Fruit fly (Drosophila melanogaster) whole organism, embryonic: ENCODE data around the gene CG12608.

ENCODE experiments used
- Aef1 ChIP-seq: fragments of 200-800 bp; sonication (Bioruptor generic); IDR thresholded peaks from 3 replicates; pipeline ENCODE4 v1.3.6; 2022; ENCODE audit warnings: missing biosample characterization, missing genetic modification characterization
- Blimp-1 ChIP-seq: fragments of 200-800 bp; sonication (Bioruptor generic); optimal IDR thresholded peaks from 3 replicates; lab custom pipeline; 2018; ENCODE audit warnings: missing biosample characterization, missing genetic modification characterization, mild to moderate bottlenecking, moderate library complexity, missing genetic modification reagents
- CG11723 ChIP-seq: fragments of 200-800 bp; sonication (Bioruptor generic); optimal IDR thresholded peaks from 2 replicates; lab custom pipeline; 2017; ENCODE audit warnings: missing biosample characterization, mild to moderate bottlenecking, missing genetic modification characterization
- CG17359 ChIP-seq: fragments of 200-800 bp; sonication (Bioruptor generic); optimal IDR thresholded peaks from 3 replicates; lab custom pipeline; 2018; ENCODE audit warnings: missing biosample characterization, mild to moderate bottlenecking, missing genetic modification characterization, moderate library complexity
- CG17385 ChIP-seq: fragments of 200-800 bp; sonication (Bioruptor generic); optimal IDR thresholded peaks from 3 replicates; lab custom pipeline; 2018; ENCODE audit warnings: missing biosample characterization, mild to moderate bottlenecking, missing genetic modification characterization
- CG18011 ChIP-seq: fragments of 200-800 bp; sonication (Bioruptor generic); optimal IDR thresholded peaks from 2 replicates; lab custom pipeline; 2017; ENCODE audit warnings: missing biosample characterization, missing genetic modification characterization, mild to moderate bottlenecking, moderate library complexity, missing genotype
- CG1832 ChIP-seq: fragments of 200-800 bp; sonication (Bioruptor generic); optimal IDR thresholded peaks from 2 replicates; lab custom pipeline; 2017; ENCODE audit warnings: missing biosample characterization, mild to moderate bottlenecking, missing genetic modification characterization, inconsistent platforms
- CG2116 ChIP-seq: fragments of 200-800 bp; sonication (Bioruptor generic); optimal IDR thresholded peaks from 3 replicates; lab custom pipeline; 2018; ENCODE audit warnings: missing biosample characterization, mild to moderate bottlenecking, missing genetic modification characterization
- CG2875 ChIP-seq: fragments of 200-800 bp; sonication (Bioruptor generic); optimal IDR thresholded peaks from 2 replicates; lab custom pipeline; 2017; ENCODE audit warnings: missing biosample characterization, mild to moderate bottlenecking, missing genetic modification characterization, missing genetic modification reagents
- CG32772 ChIP-seq: fragments of 200-800 bp; sonication (Bioruptor generic); IDR thresholded peaks from 2 replicates; pipeline ENCODE4 v1.3.6; 2022; ENCODE audit warnings: missing biosample characterization, missing genetic modification characterization
- CG4707 ChIP-seq: fragments of 200-800 bp; sonication (Bioruptor generic); optimal IDR thresholded peaks from 2 replicates; lab custom pipeline; 2018; ENCODE audit warnings: missing biosample characterization, mild to moderate bottlenecking, missing genetic modification characterization, moderate library complexity
- Camta ChIP-seq: fragments of 200-800 bp; sonication (Bioruptor generic); optimal IDR thresholded peaks from 2 replicates; lab custom pipeline; 2016; ENCODE audit warnings: missing biosample characterization, missing genetic modification characterization
- Dref ChIP-seq: fragments of 200-800 bp; sonication (Bioruptor generic); IDR thresholded peaks from 2 replicates; pipeline ENCODE4 v1.3.6; 2022; ENCODE audit warnings: missing biosample characterization, missing genetic modification characterization
- Drgx ChIP-seq: fragments of 200-800 bp; sonication (Bioruptor generic); IDR thresholded peaks from 2 replicates; pipeline ENCODE4 v1.3.6; 2022; ENCODE audit warnings: missing biosample characterization, missing genetic modification characterization
- Ets65A ChIP-seq: fragments of 200-800 bp; sonication (Bioruptor generic); peaks from one replicate; lab custom pipeline; 2016; ENCODE audit warnings: missing biosample characterization, missing genetic modification characterization
- Ets97D ChIP-seq: fragments of 200-800 bp; sonication (Bioruptor generic); optimal IDR thresholded peaks from 3 replicates; lab custom pipeline; 2016; ENCODE audit warnings: missing biosample characterization, missing genetic modification characterization
- Hmx ChIP-seq: fragments of 200-800 bp; sonication (Bioruptor generic); optimal IDR thresholded peaks from 2 replicates; lab custom pipeline; 2016; ENCODE audit warnings: missing biosample characterization, missing genetic modification characterization
- Med ChIP-seq: fragments of 200-800 bp; sonication (Bioruptor generic); peaks from one replicate; lab custom pipeline; 2016; ENCODE audit warnings: missing biosample characterization, missing genetic modification characterization, mild to moderate bottlenecking, inconsistent platforms, moderate library complexity
- Mrtf ChIP-seq: fragments of 200-800 bp; sonication (Bioruptor generic); IDR thresholded peaks from 3 replicates; pipeline ENCODE4 v1.3.6; 2022; ENCODE audit warnings: missing biosample characterization, missing genetic modification characterization
- Neu2 ChIP-seq: fragments of 200-800 bp; sonication (Bioruptor generic); optimal IDR thresholded peaks from 3 replicates; lab custom pipeline; 2016; ENCODE audit warnings: missing biosample characterization, missing genetic modification characterization, borderline replicate concordance
- Nf-YB ChIP-seq: fragments of 200-800 bp; sonication (Bioruptor generic); optimal IDR thresholded peaks from 3 replicates; lab custom pipeline; 2019; ENCODE audit warnings: missing biosample characterization, mild to moderate bottlenecking, missing genetic modification characterization, moderate library complexity
- Pdp1 ChIP-seq, 2 experiments: fragments of 200-800 bp; sonication (Bioruptor generic); optimal IDR thresholded peaks; 3 replicates each; lab custom pipeline; 2016; ENCODE audit warnings: missing biosample characterization in 2 of 2, missing genetic modification characterization in 2 of 2, mild to moderate bottlenecking in 1 of 2, moderate library complexity in 1 of 2
- cg ChIP-seq: fragments of 200-800 bp; sonication (Bioruptor generic); optimal IDR thresholded peaks from 3 replicates; lab custom pipeline; 2019; ENCODE audit warnings: missing biosample characterization, mild to moderate bottlenecking, missing genetic modification characterization, moderate library complexity
- chinmo ChIP-seq: fragments of 200-800 bp; sonication (Bioruptor generic); IDR thresholded peaks from 4 replicates; pipeline ENCODE4 v1.3.6; 2022; ENCODE audit warnings: missing biosample characterization, missing genetic modification characterization; ENCODE audit not compliant: partially characterized antibody
- corto ChIP-seq: fragments of 200-800 bp; sonication (Bioruptor generic); optimal IDR thresholded peaks from 2 replicates; lab custom pipeline; 2016; ENCODE audit warnings: missing biosample characterization, mild to moderate bottlenecking, missing genetic modification characterization, moderate library complexity
- dm ChIP-seq: fragments of 200-800 bp; sonication (Bioruptor generic); optimal IDR thresholded peaks from 3 replicates; lab custom pipeline; 2016; ENCODE audit warnings: missing biosample characterization, missing genetic modification characterization
- hkb ChIP-seq, 2 experiments: fragments of 200-800 bp in 1 of 2; fragments of >200 bp in 1 of 2; sonication (Bioruptor generic) in 1 of 2; IDR thresholded peaks in 1 of 2; optimal IDR thresholded peaks in 1 of 2; 2 replicates each; pipeline versions ENCODE4 v1.3.6 to Lab custom; 2017 to 2022; ENCODE audit warnings: missing biosample characterization in 1 of 2, missing genetic modification characterization in 1 of 2
- ind ChIP-seq: fragments of 200-800 bp; sonication (Bioruptor generic); optimal IDR thresholded peaks from 3 replicates; lab custom pipeline; 2016; ENCODE audit warnings: missing biosample characterization, missing genetic modification characterization
- ken ChIP-seq: fragments of 200-800 bp; sonication (Bioruptor generic); IDR thresholded peaks from 3 replicates; pipeline ENCODE4 v1.3.6; 2022; ENCODE audit warnings: missing biosample characterization, missing genetic modification characterization
- lab ChIP-seq: fragments of 200-800 bp; sonication (Bioruptor generic); optimal IDR thresholded peaks from 3 replicates; lab custom pipeline; 2017; ENCODE audit warnings: missing biosample characterization, missing genetic modification characterization, mild to moderate bottlenecking, moderate library complexity, missing genetic modification reagents
- lbe ChIP-seq: fragments of 200-800 bp; sonication (Bioruptor generic); optimal IDR thresholded peaks from 2 replicates; lab custom pipeline; 2016; ENCODE audit warnings: missing biosample characterization, mild to moderate bottlenecking, missing genetic modification characterization
- nom ChIP-seq: fragments of 200-800 bp; sonication (Bioruptor generic); optimal IDR thresholded peaks from 2 replicates; lab custom pipeline; 2017; ENCODE audit warnings: missing biosample characterization, missing genetic modification characterization, mild to moderate bottlenecking, moderate library complexity, missing genetic modification reagents
- oc ChIP-seq: fragments of 200-800 bp; sonication (Bioruptor generic); optimal IDR thresholded peaks from 2 replicates; lab custom pipeline; 2018; ENCODE audit warnings: missing biosample characterization, mild to moderate bottlenecking, missing genetic modification characterization, moderate library complexity
- phol ChIP-seq: fragments of 200-800 bp; sonication (Bioruptor generic); optimal IDR thresholded peaks from 3 replicates; lab custom pipeline; 2018; ENCODE audit warnings: missing biosample characterization, mild to moderate bottlenecking, missing genetic modification characterization, moderate library complexity
- sens ChIP-seq: fragments of 200-800 bp; sonication (Bioruptor generic); peaks from one replicate; lab custom pipeline; 2016; ENCODE audit warnings: missing biosample characterization, missing genetic modification characterization
- sqz ChIP-seq: fragments of 200-800 bp; sonication (Bioruptor generic); optimal IDR thresholded peaks from 3 replicates; lab custom pipeline; 2018; ENCODE audit warnings: missing biosample characterization, mild to moderate bottlenecking, missing genetic modification characterization
- stc ChIP-seq: fragments of 200-800 bp; sonication (Bioruptor generic); IDR thresholded peaks from 2 replicates; pipeline ENCODE4 v1.3.6; 2022; ENCODE audit warnings: missing biosample characterization, missing genetic modification characterization
- usp ChIP-seq: fragments of >200 bp; optimal IDR thresholded peaks from 2 replicates; lab custom pipeline; 2017; ENCODE audit warnings: missing biosample characterization, missing genetic modification characterization
- vvl ChIP-seq: fragments of 200-800 bp; sonication (Bioruptor generic); IDR thresholded peaks from 2 replicates; pipeline ENCODE4 v1.3.6; 2022; ENCODE audit warnings: missing biosample characterization, missing genetic modification characterization

CG12608 gene

dm6 chrX:15323302-15323880 lies 21.0 kb downstream of the CG12608 start (continued):
- peak; percentile 70 for TF ChIP-seq CG18011 (GFP tag; lab: Kevin White, UChicago)
- TF ChIP-seq Nf-YB (GFP tag; lab: Kevin White, UChicago) = peak; percentile 39

DNA sequence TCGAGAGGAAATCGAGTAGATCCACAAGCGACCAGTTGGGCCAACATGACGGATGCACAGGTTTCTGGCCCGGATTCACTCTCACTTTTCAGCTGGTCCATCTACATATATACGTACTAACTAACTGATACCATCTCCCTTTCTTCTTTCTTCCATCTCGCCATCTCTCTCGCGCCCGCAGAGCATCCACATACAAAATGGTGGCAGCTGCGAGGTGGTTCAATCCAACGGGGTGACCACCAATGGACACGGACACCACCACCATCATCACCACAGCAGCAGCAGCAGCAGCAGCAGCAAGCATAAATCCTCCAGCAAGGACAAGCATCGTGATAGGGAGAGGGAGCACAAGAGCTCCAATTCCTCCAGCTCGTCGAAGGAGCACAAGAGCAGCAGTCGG lies 23.5 kb downstream of the CG12608 start:
- TF ChIP-seq Neu2 = peak; percentile 80
- peak; percentile 49 for TF ChIP-seq Med (GFP tag; lab: Kevin White, UChicago)
- TF ChIP-seq Camta = no peak
- peak; percentile 3 for TF ChIP-seq phol
- no peak for TF ChIP-seq ind (GFP tag; lab: Kevin White, UChicago)
- no peak for TF ChIP-seq Aef1 (GFP tag; lab: Robert Waterston, UW)
- peak; percentile 49 for TF ChIP-seq Blimp-1 (GFP tag; lab: Kevin White, UChicago)
- no peak for TF ChIP-seq hkb (optimal IDR thresholded peaks at IDR 0.05; lab: Kevin White, UChicago)
- TF ChIP-seq hkb (GFP tag; IDR thresholded peaks at IDR 0.05; lab: Robert Waterston, UW) = 0 out of 2 replicates have a peak, but pooled peaks have one; percentile 0
- TF ChIP-seq CG11723 (GFP tag; lab: Kevin White, UChicago) = no peak
- peak; percentile 52 for TF ChIP-seq CG1832 (GFP tag; lab: Kevin White, UChicago)

DNA sequence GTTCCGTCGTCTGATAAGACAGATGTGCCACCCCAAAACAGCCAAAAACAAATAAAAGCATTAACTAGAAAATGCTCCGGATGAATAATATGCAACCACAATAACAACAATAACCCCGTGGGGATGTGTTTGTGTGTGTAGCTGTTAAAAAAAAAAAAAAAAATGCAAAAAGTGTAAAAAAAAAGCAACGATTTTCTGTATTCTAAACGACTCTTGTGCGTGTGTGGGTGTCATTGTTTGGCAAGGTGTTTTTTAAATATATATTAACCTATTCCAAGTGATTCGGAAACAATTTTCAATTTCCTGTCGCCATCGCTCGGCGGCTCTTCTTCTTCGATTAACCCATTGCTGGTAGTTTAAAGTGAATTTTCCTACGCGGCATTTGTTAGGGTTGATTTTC lies 23.9 kb downstream of the CG12608 start:
- TF ChIP-seq Dref (GFP tag; lab: Robert Waterston, UW) (peak; percentile 41; the same call in 1 of the 2 replicates), CG4707 (no peak), corto (GFP tag; lab: Kevin White, UChicago) (no peak), ken (GFP tag; lab: Robert Waterston, UW) (no peak), Ets65A (peak; percentile 6), Drgx (peak; percentile 43; the same call in 1 of the 2 replicates), Hmx (GFP tag; lab: Kevin White, UChicago) (no peak), stc (GFP tag; lab: Robert Waterston, UW) (no peak), Mrtf (GFP tag; lab: Robert Waterston, UW) (no peak), nom (GFP tag; lab: Kevin White, UChicago) (peak; percentile 83), dm (peak; percentile 4), Ets97D (peak; percentile 11), hkb (optimal IDR thresholded peaks at IDR 0.05; lab: Kevin White, UChicago) (no peak), hkb (GFP tag; IDR thresholded peaks at IDR 0.05; lab: Robert Waterston, UW) (peak; percentile 35; the same call in 1 of the 2 replicates), oc (tag; lab: Kevin White, UChicago) (no peak), lab (GFP tag; lab: Kevin White, UChicago) (no peak), sens (GFP tag; lab: Kevin White, UChicago) (peak; percentile 20), Pdp1 (GFP tag; optimal IDR thresholded peaks at IDR 0.05; lab: Kevin White, UChicago) (peak in 1 of 2 experiments; percentile 4), vvl (GFP tag; lab: Robert Waterston, UW) (0 out of 2 replicates have a peak, but pooled peaks have one; percentile 11), CG32772 (GFP tag; lab: Robert Waterston, UW) (peak; percentile 44; the same call in 1 of the 2 replicates), CG17385 (peak; percentile 84), Med (GFP tag; lab: Kevin White, UChicago) (peak; percentile 51), sqz (GFP tag; lab: Kevin White, UChicago) (peak; percentile 77), CG2116 (GFP tag; lab: Kevin White, UChicago) (peak; percentile 37), CG17359 (tag; lab: Kevin White, UChicago) (peak; percentile 83), Blimp-1 (GFP tag; lab: Kevin White, UChicago) (no peak), cg (GFP tag; lab: Kevin White, UChicago) (peak; percentile 37), usp (GFP tag; lab: Kevin White, UChicago) (no peak), chinmo (GFP tag; lab: Robert Waterston, UW) (0 out of 4 replicates have a peak, but pooled peaks have one; percentile 12), CG2875 (GFP tag; lab: Kevin White, UChicago) (no peak), lbe (GFP tag; lab: Kevin White, UChicago) (peak; percentile 21)
